Fruit fly (Drosophila melanogaster) whole organism, embryonic: ENCODE data around the gene CG31922.
A peak's percentile ranks its signal among the peaks of the same experiment; 100 is the strongest.

ENCODE experiments used
- Ada2b ChIP-seq: fragments of 200-800 bp; sonication (Bioruptor generic); IDR thresholded peaks from 2 replicates; pipeline ENCODE4 v1.3.6; 2022; ENCODE audit warnings: missing biosample characterization, missing genetic modification characterization
- B-H1 ChIP-seq: fragments of 200-800 bp; sonication (Bioruptor generic); IDR thresholded peaks from 3 replicates; pipeline ENCODE4 v1.3.6; 2022; ENCODE audit warnings: missing biosample characterization, missing genetic modification characterization
- Bgb ChIP-seq: fragments of 200-800 bp; sonication (Bioruptor generic); IDR thresholded peaks from 2 replicates; pipeline ENCODE4 v1.3.6; 2022; ENCODE audit warnings: missing biosample characterization, missing genetic modification characterization; ENCODE audit not compliant: partially characterized antibody
- CG18262 ChIP-seq: fragments of 200-800 bp; optimal IDR thresholded peaks from 3 replicates; lab custom pipeline; 2019; ENCODE audit warnings: missing biosample characterization, mild to moderate bottlenecking, missing genetic modification characterization, moderate library complexity
- CG32767 ChIP-seq: fragments of 200-800 bp; sonication (Bioruptor generic); IDR thresholded peaks from 2 replicates; pipeline ENCODE4 v1.3.6; 2022; ENCODE audit warnings: missing biosample characterization, missing genetic modification characterization
- CG3995 ChIP-seq: fragments of 200-800 bp; sonication (Bioruptor generic); optimal IDR thresholded peaks from 3 replicates; lab custom pipeline; 2016; ENCODE audit warnings: missing biosample characterization, missing genetic modification characterization
- CG4328 ChIP-seq: fragments of 200-800 bp; sonication (Bioruptor generic); optimal IDR thresholded peaks from 3 replicates; lab custom pipeline; 2017; ENCODE audit warnings: missing biosample characterization, missing genetic modification reagents, missing genetic modification characterization
- CG4617 ChIP-seq: fragments of 200-800 bp; sonication (Bioruptor generic); optimal IDR thresholded peaks from 3 replicates; lab custom pipeline; 2016; ENCODE audit warnings: missing biosample characterization, missing genetic modification characterization, borderline replicate concordance
- CG4854 ChIP-seq: fragments of 200-800 bp; sonication (Bioruptor generic); optimal IDR thresholded peaks from 2 replicates; lab custom pipeline; 2016; ENCODE audit warnings: missing biosample characterization, missing genetic modification characterization, inconsistent platforms
- CG7987 ChIP-seq: fragments of 200-800 bp; sonication (Bioruptor generic); optimal IDR thresholded peaks from 2 replicates; lab custom pipeline; 2018; ENCODE audit warnings: missing biosample characterization, mild to moderate bottlenecking, missing genetic modification characterization, moderate library complexity
- CG8388 ChIP-seq: fragments of 200-800 bp; sonication (Bioruptor generic); optimal IDR thresholded peaks from 2 replicates; lab custom pipeline; 2019; ENCODE audit warnings: missing biosample characterization, mild to moderate bottlenecking, missing genetic modification characterization, moderate library complexity
- CG9797 ChIP-seq: fragments of 200-800 bp; sonication (Bioruptor generic); optimal IDR thresholded peaks from 3 replicates; lab custom pipeline; 2018; ENCODE audit warnings: missing biosample characterization, mild to moderate bottlenecking, missing genetic modification characterization
- Camta ChIP-seq: fragments of 200-800 bp; sonication (Bioruptor generic); optimal IDR thresholded peaks from 2 replicates; lab custom pipeline; 2016; ENCODE audit warnings: missing biosample characterization, missing genetic modification characterization
- Chrac-16 ChIP-seq: fragments of 200-800 bp; sonication (Bioruptor generic); optimal IDR thresholded peaks from 3 replicates; lab custom pipeline; 2016; ENCODE audit warnings: missing biosample characterization, missing genetic modification characterization
- CkIIα-i1 ChIP-seq: fragments of 200-800 bp; sonication (Bioruptor generic); IDR thresholded peaks from 2 replicates; pipeline ENCODE4 v1.3.6; 2022; ENCODE audit warnings: missing biosample characterization, missing genetic modification characterization
- Dll ChIP-seq: fragments of 200-800 bp; sonication (Bioruptor generic); IDR thresholded peaks from 4 replicates; pipeline ENCODE4 v1.3.6; 2022; ENCODE audit warnings: missing biosample characterization, missing genetic modification characterization; ENCODE audit not compliant: partially characterized antibody
- E2f2 ChIP-seq: fragments of 200-800 bp; sonication (Bioruptor generic); IDR thresholded peaks from 2 replicates; pipeline ENCODE4 v1.3.6; 2022; ENCODE audit warnings: missing biosample characterization, missing genetic modification characterization
- Ets65A ChIP-seq: fragments of 200-800 bp; sonication (Bioruptor generic); peaks from one replicate; lab custom pipeline; 2016; ENCODE audit warnings: missing biosample characterization, missing genetic modification characterization
- Fer1 ChIP-seq: fragments of 200-800 bp; sonication (Bioruptor generic); optimal IDR thresholded peaks from 2 replicates; lab custom pipeline; 2017; ENCODE audit warnings: missing biosample characterization, mild to moderate bottlenecking, missing genetic modification characterization
- MESR4 ChIP-seq: fragments of 200-800 bp; sonication (Bioruptor generic); optimal IDR thresholded peaks from 2 replicates; lab custom pipeline; 2018; ENCODE audit warnings: missing biosample characterization, mild to moderate bottlenecking, missing genetic modification characterization, moderate library complexity
- Med ChIP-seq: fragments of 200-800 bp; sonication (Bioruptor generic); peaks from one replicate; lab custom pipeline; 2016; ENCODE audit warnings: missing biosample characterization, missing genetic modification characterization, mild to moderate bottlenecking, inconsistent platforms, moderate library complexity
- Poxn ChIP-seq: fragments of 200-800 bp; sonication (Bioruptor generic); IDR thresholded peaks from 2 replicates; pipeline ENCODE4 v1.3.6; 2022; ENCODE audit warnings: missing biosample characterization, missing genetic modification characterization
- Ptx1 ChIP-seq: fragments of 200-800 bp; sonication (Bioruptor generic); IDR thresholded peaks from 2 replicates; pipeline ENCODE4 v1.3.6; 2022; ENCODE audit warnings: missing biosample characterization, missing genetic modification characterization
- Six4 ChIP-seq: fragments of 200-800 bp; sonication (Bioruptor generic); optimal IDR thresholded peaks from 2 replicates; lab custom pipeline; 2016; ENCODE audit warnings: missing biosample characterization, missing genetic modification characterization
- Trl ChIP-seq, 3 experiments: fragments of >200 bp in 2 of 3; fragments of 200-800 bp in 1 of 3; sonication (Bioruptor generic) in 1 of 3; optimal IDR thresholded peaks; 2 replicates in 1 of 3; 3 replicates in 2 of 3; lab custom pipeline; 2016 to 2017; ENCODE audit warnings: missing biosample characterization in 1 of 3, missing genetic modification characterization in 1 of 3
- ash1 ChIP-seq: fragments of 200-800 bp; sonication (Bioruptor generic); optimal IDR thresholded peaks from 2 replicates; lab custom pipeline; 2018; ENCODE audit warnings: missing biosample characterization, mild to moderate bottlenecking, missing genetic modification characterization
- bbx ChIP-seq: fragments of 200-800 bp; sonication (Bioruptor generic); IDR thresholded peaks from 2 replicates; pipeline ENCODE4 v1.3.6; 2022; ENCODE audit warnings: missing biosample characterization, missing genetic modification characterization; ENCODE audit not compliant: partially characterized antibody
- bigmax ChIP-seq: fragments of 200-800 bp; sonication (Bioruptor generic); optimal IDR thresholded peaks from 2 replicates; lab custom pipeline; 2018; ENCODE audit warnings: missing biosample characterization, mild to moderate bottlenecking, missing genetic modification characterization
- cad ChIP-seq: fragments of >200 bp; optimal IDR thresholded peaks from 2 replicates; lab custom pipeline; 2017; ENCODE audit warnings: missing biosample characterization, missing genetic modification characterization
- chinmo ChIP-seq: fragments of 200-800 bp; sonication (Bioruptor generic); IDR thresholded peaks from 4 replicates; pipeline ENCODE4 v1.3.6; 2022; ENCODE audit warnings: missing biosample characterization, missing genetic modification characterization; ENCODE audit not compliant: partially characterized antibody
- eve ChIP-seq, 2 experiments: fragments of >200 bp; optimal IDR thresholded peaks; 2 replicates each; lab custom pipeline; 2017; ENCODE audit warnings: missing biosample characterization in 2 of 2, missing genetic modification characterization in 2 of 2
- hb ChIP-seq: fragments of 200-800 bp; sonication (Bioruptor generic); IDR thresholded peaks from 3 replicates; pipeline ENCODE4 v1.3.6; 2022; ENCODE audit warnings: missing biosample characterization, missing genetic modification characterization; ENCODE audit not compliant: partially characterized antibody
- kay ChIP-seq: fragments of 200-800 bp; sonication (Bioruptor generic); optimal IDR thresholded peaks from 2 replicates; lab custom pipeline; 2016; ENCODE audit warnings: missing biosample characterization, missing genetic modification characterization
- lbe ChIP-seq: fragments of 200-800 bp; sonication (Bioruptor generic); optimal IDR thresholded peaks from 2 replicates; lab custom pipeline; 2016; ENCODE audit warnings: missing biosample characterization, mild to moderate bottlenecking, missing genetic modification characterization
- nerfin-2 ChIP-seq: fragments of 200-800 bp; sonication (Bioruptor generic); IDR thresholded peaks from 2 replicates; pipeline ENCODE4 v1.3.6; 2022; ENCODE audit warnings: missing biosample characterization, missing genetic modification characterization; ENCODE audit not compliant: partially characterized antibody
- oc ChIP-seq: fragments of 200-800 bp; sonication (Bioruptor generic); optimal IDR thresholded peaks from 2 replicates; lab custom pipeline; 2018; ENCODE audit warnings: missing biosample characterization, mild to moderate bottlenecking, missing genetic modification characterization, moderate library complexity
- onecut ChIP-seq: fragments of 200-800 bp; sonication (Bioruptor generic); IDR thresholded peaks from 2 replicates; pipeline ENCODE4 v1.3.6; 2022; ENCODE audit warnings: missing biosample characterization, missing genetic modification characterization
- sens ChIP-seq: fragments of 200-800 bp; sonication (Bioruptor generic); peaks from one replicate; lab custom pipeline; 2016; ENCODE audit warnings: missing biosample characterization, missing genetic modification characterization
- slou ChIP-seq: fragments of 200-800 bp; sonication (Bioruptor generic); optimal IDR thresholded peaks from 3 replicates; lab custom pipeline; 2016; ENCODE audit warnings: missing biosample characterization, missing genetic modification characterization
- tin ChIP-seq: fragments of 200-800 bp; sonication (Bioruptor generic); optimal IDR thresholded peaks from 3 replicates; lab custom pipeline; 2016; ENCODE audit warnings: missing biosample characterization, missing genetic modification characterization
- tna ChIP-seq: fragments of 200-800 bp; sonication (Bioruptor generic); IDR thresholded peaks from 2 replicates; pipeline ENCODE4 v1.3.6; 2022; ENCODE audit warnings: missing biosample characterization, missing genetic modification characterization; ENCODE audit not compliant: partially characterized antibody
- unpg ChIP-seq: fragments of 200-800 bp; sonication (Bioruptor generic); optimal IDR thresholded peaks from 3 replicates; lab custom pipeline; 2018; ENCODE audit warnings: missing biosample characterization, mild to moderate bottlenecking, missing genetic modification characterization, moderate library complexity
- vvl ChIP-seq: fragments of 200-800 bp; sonication (Bioruptor generic); IDR thresholded peaks from 2 replicates; pipeline ENCODE4 v1.3.6; 2022; ENCODE audit warnings: missing biosample characterization, missing genetic modification characterization
- wor ChIP-seq: fragments of 200-800 bp; sonication (Bioruptor generic); IDR thresholded peaks from 2 replicates; pipeline ENCODE4 v1.3.6; 2022; ENCODE audit warnings: missing biosample characterization, missing genetic modification characterization

The CG31922 gene

DNA sequence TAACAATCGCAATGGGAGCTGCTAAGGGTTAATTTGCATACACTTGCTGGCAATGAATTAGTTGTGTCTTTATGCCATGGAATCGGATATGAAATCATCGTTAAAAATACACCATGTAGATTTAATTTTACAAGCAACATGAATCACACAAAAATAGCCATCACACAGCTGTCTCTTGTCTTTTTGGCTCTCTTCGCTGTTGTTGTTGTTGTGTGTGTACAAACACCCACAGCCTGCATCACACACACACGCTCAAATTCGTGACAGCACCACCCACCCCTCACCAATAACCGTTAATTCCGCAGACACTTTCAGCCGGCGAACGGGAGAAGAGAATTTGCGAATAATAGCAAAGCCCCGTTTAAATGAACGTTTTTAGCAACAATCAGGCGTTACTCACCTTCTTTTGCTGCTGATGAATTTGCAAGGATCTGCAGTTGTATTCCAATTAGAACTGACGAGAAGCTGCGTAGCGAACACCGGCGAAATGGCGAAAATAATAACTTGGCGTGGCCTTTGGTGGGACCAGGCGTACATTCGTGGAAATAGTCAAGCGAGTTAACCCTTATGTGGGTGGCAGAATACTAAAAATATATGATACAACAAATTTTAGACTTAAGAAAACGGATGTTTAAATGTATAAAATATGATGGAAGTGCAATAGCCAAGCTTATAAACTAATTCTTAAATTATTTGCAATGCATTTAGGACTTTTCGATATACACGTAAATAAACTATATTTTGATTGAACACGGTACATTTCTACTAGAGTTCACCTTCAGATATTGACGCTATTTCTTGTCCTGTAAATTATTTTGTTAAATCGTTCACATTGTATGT is 12.1 kb upstream of the CG31922 start, which contains the start of gene capt (continued):
- TF ChIP-seq Bgb (peak; percentile 42; the same call in 1 of the 2 replicates), Chrac-16 (GFP tag; lab: Kevin White, UChicago) (peak; percentile 39)

dm6 chr2L:1158519-1159319 is 11.3 kb upstream of the CG31922 start, which contains the start of gene Tango14:
Tango14 (plus strand) TSS chr2L:1158661.
- no peak for TF ChIP-seq vvl (GFP tag; lab: Robert Waterston, UW)
- TF ChIP-seq Dll (GFP tag; lab: Robert Waterston, UW), result 0 out of 4 replicates have a peak, but pooled peaks have one; percentile 20
- peak; percentile 12 for TF ChIP-seq CG18262 (tag; lab: Kevin White, UChicago)
- peak; percentile 68 for TF ChIP-seq Med (GFP tag; lab: Kevin White, UChicago)
- TF ChIP-seq MESR4 (GFP tag; lab: Kevin White, UChicago), result peak; percentile 88
- TF ChIP-seq unpg (GFP tag; lab: Kevin White, UChicago), result no peak
- TF ChIP-seq CG32767 (GFP tag; lab: Robert Waterston, UW), result no peak
- no peak for TF ChIP-seq Ptx1 (GFP tag; lab: Robert Waterston, UW)
- TF ChIP-seq Ets65A (GFP tag; lab: Kevin White, UChicago), result peak; percentile 37
- 0 out of 3 replicates have a peak, but pooled peaks have one; percentile 52 for TF ChIP-seq hb (GFP tag; lab: Robert Waterston, UW)
- peak; percentile 34 for TF ChIP-seq CG4617
- TF ChIP-seq B-H1, result no peak
- TF ChIP-seq CG4328 (GFP tag; lab: Kevin White, UChicago), result no peak
- TF ChIP-seq Fer1 (GFP tag; lab: Kevin White, UChicago), result no peak
- 0 out of 2 replicates have a peak, but pooled peaks have one; percentile 15 for TF ChIP-seq E2f2
- TF ChIP-seq Six4 (GFP tag; lab: Kevin White, UChicago), result no peak
- TF ChIP-seq Poxn (GFP tag; lab: Robert Waterston, UW), result no peak
- TF ChIP-seq Trl (optimal IDR thresholded peaks at IDR 0.05; lab: Kevin White, UChicago), result no peak
- no peak for TF ChIP-seq Trl (GFP tag; optimal IDR thresholded peaks at IDR 0.05; lab: Kevin White, UChicago)
- peak; percentile 46; the same call in 1 of the 2 replicates for TF ChIP-seq tna
- peak; percentile 14 for TF ChIP-seq CG3995
- TF ChIP-seq bbx (GFP tag; lab: Robert Waterston, UW), result no peak
- no peak for TF ChIP-seq lbe
- no peak for TF ChIP-seq kay
- TF ChIP-seq onecut, result no peak
- TF ChIP-seq cad, result no peak
- no peak for TF ChIP-seq tin (GFP tag; lab: Kevin White, UChicago)
- TF ChIP-seq ash1 (GFP tag; lab: Kevin White, UChicago), result no peak
- peak; percentile 95 for TF ChIP-seq bigmax (GFP tag; lab: Kevin White, UChicago)
- TF ChIP-seq eve (GFP tag; optimal IDR thresholded peaks at IDR 0.05; lab: Kevin White, UChicago), result no peak
- TF ChIP-seq Ada2b (GFP tag; lab: Robert Waterston, UW), result no peak
- peak; percentile 45; the same call in 1 of the 2 replicates for TF ChIP-seq Bgb
- TF ChIP-seq Camta (GFP tag; lab: Kevin White, UChicago), result no peak
- TF ChIP-seq sens (GFP tag; lab: Kevin White, UChicago), result peak; percentile 59
- no peak for TF ChIP-seq wor (GFP tag; lab: Robert Waterston, UW)
- TF ChIP-seq CG9797 (GFP tag; lab: Kevin White, UChicago), result peak; percentile 24
- 0 out of 4 replicates have a peak, but pooled peaks have one; percentile 34 for TF ChIP-seq chinmo (GFP tag; lab: Robert Waterston, UW)
- no peak for TF ChIP-seq oc (tag; lab: Kevin White, UChicago)
- no peak for TF ChIP-seq slou (GFP tag; lab: Kevin White, UChicago)
- TF ChIP-seq nerfin-2 (GFP tag; lab: Robert Waterston, UW), result peak; percentile 52; the same call in 1 of the 2 replicates
- no peak for TF ChIP-seq CG8388 (GFP tag; lab: Kevin White, UChicago)
- TF ChIP-seq CkIIα-i1 (GFP tag; lab: Robert Waterston, UW), result no peak
- TF ChIP-seq CG7987 (GFP tag; lab: Kevin White, UChicago), result no peak
- TF ChIP-seq CG4854, result no peak
